Worm (Caenorhabditis elegans): Measurements from ENCODE around the gene qua-1.

DNA sequence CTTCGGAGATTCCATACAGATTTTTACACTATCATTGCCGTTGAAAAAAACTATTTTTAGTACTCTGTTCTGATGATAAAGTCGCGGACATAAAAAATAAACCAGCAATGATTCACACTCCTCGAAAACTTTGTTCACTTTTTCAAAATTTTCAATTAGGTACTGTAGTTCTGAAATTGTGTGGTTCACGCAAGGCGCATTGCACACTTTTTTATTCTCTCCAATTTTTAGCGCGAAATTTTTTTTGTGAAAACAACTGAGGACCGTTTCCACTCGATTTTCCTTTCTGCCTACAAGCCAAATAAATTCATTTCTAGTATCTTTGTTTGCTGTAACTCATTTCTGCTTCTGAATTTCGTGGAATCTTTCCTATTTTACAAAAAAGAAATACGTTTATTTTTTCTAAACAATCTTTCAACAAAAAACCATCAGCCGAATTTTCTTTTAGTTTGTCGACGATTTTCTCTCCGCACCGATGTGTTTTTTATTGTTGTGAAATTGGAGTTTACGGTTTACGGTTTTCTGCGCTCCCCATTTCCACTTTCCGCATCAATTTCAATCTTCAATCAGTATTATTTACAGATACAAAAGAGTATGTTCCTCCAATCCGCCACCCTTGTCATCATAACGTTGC lies 54.7 kb downstream of the qua-1 start, which contains the start of gene F35C11.5:
- TF ChIP-seq elt-1 (tag; optimal IDR thresholded peaks at IDR 0.05; ENCODE audit: borderline replicate concordance, insufficient read depth) = no peak
- TF ChIP-seq unc-62 (GFP tag; optimal IDR thresholded peaks at IDR 0.05) = no peak
- no peak for TF ChIP-seq snpc-4 (tag; optimal IDR thresholded peaks at IDR 0.05)
- no peak for TF ChIP-seq ztf-11 (tag; optimal IDR thresholded peaks at IDR 0.05)
- no peak for TF ChIP-seq lsy-2 (tag; optimal IDR thresholded peaks at IDR 0.05)
- no peak for TF ChIP-seq ces-1 (GFP tag; optimal IDR thresholded peaks at IDR 0.05)
- TF ChIP-seq nhr-237 (tag; optimal IDR thresholded peaks at IDR 0.05) = no peak
